Worm (Caenorhabditis elegans): Measurements from ENCODE around the gene oma-1.
A peak's percentile ranks its signal among the peaks of the same experiment; 100 is the strongest.

oma-1 gene

ce11 chrIV:8891131-8891530, 2.4 kb downstream of the oma-1 start, which contains the start of gene spr-2:
Gene spr-2 (plus strand): TSS chrIV:8891462.
- peak; percentile 36; the same call in 1 of the 2 replicates for TF ChIP-seq ztf-29 (GFP tag; IDR thresholded peaks at IDR 0.05)
- TF ChIP-seq cog-1 (tag; optimal IDR thresholded peaks at IDR 0.05), result no peak
- no peak for TF ChIP-seq flt-1 (GFP tag; IDR thresholded peaks at IDR 0.05)

ce11 chrIV:8892558-8892957, 3.8 kb downstream of the oma-1 start, which contains the start of gene C27B7.2:
Gene C27B7.2 (plus strand): TSS chrIV:8892858.
- TF ChIP-seq ref-1 (GFP tag; conservative IDR thresholded peaks at IDR 0.05), result no peak
- no peak for TF ChIP-seq ztf-29 (GFP tag; IDR thresholded peaks at IDR 0.05)
- no peak for TF ChIP-seq T22C8.4 (GFP tag; IDR thresholded peaks at IDR 0.05)
- no peak for TF ChIP-seq klf-2 (GFP tag; conservative IDR thresholded peaks at IDR 0.05)
- no peak for TF ChIP-seq flt-1 (GFP tag; IDR thresholded peaks at IDR 0.05)
- no peak for TF ChIP-seq med-1 (GFP tag; optimal IDR thresholded peaks at IDR 0.05; ENCODE audit: insufficient read depth)

- TF ChIP-seq flt-1 (GFP tag; IDR thresholded peaks at IDR 0.05), result no peak
- TF ChIP-seq ref-1 (GFP tag; conservative IDR thresholded peaks at IDR 0.05), result no peak
- TF ChIP-seq ztf-29 (GFP tag; IDR thresholded peaks at IDR 0.05), result no peak
- TF ChIP-seq tab-1 (GFP tag; IDR thresholded peaks at IDR 0.05), result no peak
- no peak for TF ChIP-seq T22C8.4 (GFP tag; IDR thresholded peaks at IDR 0.05)
- TF ChIP-seq cog-1 (tag; optimal IDR thresholded peaks at IDR 0.05), result no peak
- TF ChIP-seq ztf-23 (GFP tag; IDR thresholded peaks at IDR 0.05), result no peak
- TF ChIP-seq med-1 (GFP tag; optimal IDR thresholded peaks at IDR 0.05; ENCODE audit: insufficient read depth), result no peak
- TF ChIP-seq klf-2 (GFP tag; conservative IDR thresholded peaks at IDR 0.05), result no peak
Measured at ce11 chrIV:8893746-8894145, 5.0 kb downstream of the oma-1 start, which contains the start of gene rad-54.L2. Gene rad-54.L2 (plus strand): TSS chrIV:8894077.

ce11 chrIV:8901346-8901745, 12.6 kb downstream of the oma-1 start, which contains the start of gene C27B7.5:
Gene C27B7.5 (plus strand): TSS chrIV:8901646.
- no peak for TF ChIP-seq cog-1 (tag; optimal IDR thresholded peaks at IDR 0.05)

ce11 chrIV:8906164-8906563, 17.4 kb downstream of the oma-1 start, which contains the start of gene C27B7.6:
Gene C27B7.6 (minus strand): TSS chrIV:8906345.
- TF ChIP-seq T22C8.4 (GFP tag; IDR thresholded peaks at IDR 0.05), result no peak

- no peak for TF ChIP-seq med-1 (GFP tag; optimal IDR thresholded peaks at IDR 0.05; ENCODE audit: insufficient read depth)
- TF ChIP-seq ref-1 (GFP tag; conservative IDR thresholded peaks at IDR 0.05), result no peak
- no peak for TF ChIP-seq tab-1 (GFP tag; IDR thresholded peaks at IDR 0.05)
- no peak for TF ChIP-seq ztf-29 (GFP tag; IDR thresholded peaks at IDR 0.05)
Measured at ce11 chrIV:8906743-8907142, 18.0 kb downstream of the oma-1 start, which contains the start of gene C27B7.7. Gene C27B7.7 (plus strand): TSS chrIV:8907043.

- TF ChIP-seq ref-1 (GFP tag; conservative IDR thresholded peaks at IDR 0.05) (no peak), ztf-23 (GFP tag; IDR thresholded peaks at IDR 0.05) (no peak), med-1 (GFP tag; optimal IDR thresholded peaks at IDR 0.05; ENCODE audit: insufficient read depth) (no peak), ztf-29 (GFP tag; IDR thresholded peaks at IDR 0.05) (no peak), tab-1 (GFP tag; IDR thresholded peaks at IDR 0.05) (no peak), klf-2 (GFP tag; conservative IDR thresholded peaks at IDR 0.05) (no peak), cog-1 (tag; optimal IDR thresholded peaks at IDR 0.05) (no peak), T22C8.4 (GFP tag; IDR thresholded peaks at IDR 0.05) (no peak), flt-1 (GFP tag; IDR thresholded peaks at IDR 0.05) (no peak)
Measured at ce11 chrIV:8914187-8914586, 25.4 kb downstream of the oma-1 start.

- TF ChIP-seq ztf-29 (GFP tag; IDR thresholded peaks at IDR 0.05) (no peak), klf-2 (GFP tag; conservative IDR thresholded peaks at IDR 0.05) (no peak), cog-1 (tag; optimal IDR thresholded peaks at IDR 0.05) (no peak), ref-1 (GFP tag; conservative IDR thresholded peaks at IDR 0.05) (no peak), T22C8.4 (GFP tag; IDR thresholded peaks at IDR 0.05) (no peak)
Measured at ce11 chrIV:8916010-8916409, 27.2 kb downstream of the oma-1 start, which contains the start of gene C27B7.9. Gene C27B7.9 (minus strand): TSS chrIV:8916110.

- no peak for TF ChIP-seq klf-2 (GFP tag; conservative IDR thresholded peaks at IDR 0.05)
Measured at ce11 chrIV:8918790-8919189, 30.0 kb downstream of the oma-1 start, which contains the start of gene rap-1. Gene rap-1 (minus strand): TSS chrIV:8918890.

ce11 chrIV:8920284-8920806, 31.6 kb downstream of the oma-1 start:
- TF ChIP-seq ztf-23 (GFP tag; IDR thresholded peaks at IDR 0.05) (0 out of 2 replicates have a peak, but pooled peaks have one; percentile 6), med-1 (GFP tag; optimal IDR thresholded peaks at IDR 0.05; ENCODE audit: insufficient read depth) (no peak)

- no peak for TF ChIP-seq tab-1 (GFP tag; IDR thresholded peaks at IDR 0.05)
- no peak for TF ChIP-seq T22C8.4 (GFP tag; IDR thresholded peaks at IDR 0.05)
- no peak for TF ChIP-seq ztf-23 (GFP tag; IDR thresholded peaks at IDR 0.05)
- no peak for TF ChIP-seq med-1 (GFP tag; optimal IDR thresholded peaks at IDR 0.05; ENCODE audit: insufficient read depth)
- TF ChIP-seq ztf-29 (GFP tag; IDR thresholded peaks at IDR 0.05), result no peak
- TF ChIP-seq klf-2 (GFP tag; conservative IDR thresholded peaks at IDR 0.05), result no peak
- TF ChIP-seq flt-1 (GFP tag; IDR thresholded peaks at IDR 0.05), result no peak
- no peak for TF ChIP-seq cog-1 (tag; optimal IDR thresholded peaks at IDR 0.05)
- TF ChIP-seq ref-1 (GFP tag; conservative IDR thresholded peaks at IDR 0.05), result no peak
Measured at ce11 chrIV:8921166-8921565, 32.4 kb downstream of the oma-1 start.
